Fruit fly (Drosophila melanogaster): ENCODE results near the gene Ald1.

Ald1 gene

DNA sequence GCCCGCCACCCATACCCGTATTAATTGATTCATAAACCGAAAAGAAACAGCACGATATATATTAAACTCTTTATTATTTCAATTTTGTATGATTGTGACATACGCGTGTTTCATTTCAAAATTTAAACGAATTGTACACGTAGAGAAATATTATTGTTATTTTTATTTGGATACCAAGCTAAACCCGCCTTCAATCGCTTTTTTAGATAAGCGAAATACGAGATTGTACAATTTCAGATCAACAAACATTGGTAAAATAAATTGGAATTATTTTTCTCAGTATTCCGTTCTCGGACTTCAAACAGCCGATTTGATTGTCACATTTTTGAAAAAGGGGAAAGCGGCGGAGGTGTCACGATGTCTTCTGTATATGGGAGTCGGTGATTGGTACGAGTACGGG, 26.4 kb downstream of the Ald1 start (continued):
- no peak for TF ChIP-seq Six4 (GFP tag; optimal IDR thresholded peaks at IDR 0.05)
- no peak for TF ChIP-seq Stat92E (GFP tag; optimal IDR thresholded peaks at IDR 0.05)
- no peak for TF ChIP-seq corto (GFP tag; optimal IDR thresholded peaks at IDR 0.05)
- TF ChIP-seq stc (GFP tag; IDR thresholded peaks at IDR 0.05), result 0 out of 2 replicates have a peak, but pooled peaks have one; percentile 26
- no peak for TF ChIP-seq CG16815 (GFP tag; optimal IDR thresholded peaks at IDR 0.05)
- no peak for TF ChIP-seq CG15696 (tag; optimal IDR thresholded peaks at IDR 0.05)
- peak; percentile 55 for TF ChIP-seq CG30403 (GFP tag; optimal IDR thresholded peaks at IDR 0.05)
- TF ChIP-seq CG6654 (GFP tag; optimal IDR thresholded peaks at IDR 0.05), result no peak
- no peak for TF ChIP-seq disco-r (GFP tag; optimal IDR thresholded peaks at IDR 0.05)
- no peak for TF ChIP-seq Ravus (GFP tag; IDR thresholded peaks at IDR 0.05)
- no peak for TF ChIP-seq CG4707 (GFP tag; optimal IDR thresholded peaks at IDR 0.05)
- TF ChIP-seq CG4617 (GFP tag; optimal IDR thresholded peaks at IDR 0.05; ENCODE audit: borderline replicate concordance), result no peak
- no peak for TF ChIP-seq pb (GFP tag; optimal IDR thresholded peaks at IDR 0.05)
- no peak for TF ChIP-seq CG2889 (GFP tag; IDR thresholded peaks at IDR 0.05)
- peak; percentile 47; the same call in 1 of the 2 replicates for TF ChIP-seq CG17328 (GFP tag; IDR thresholded peaks at IDR 0.05)
- peak; percentile 47 for TF ChIP-seq nmo (GFP tag; optimal IDR thresholded peaks at IDR 0.05)
- no peak for TF ChIP-seq nom (GFP tag; optimal IDR thresholded peaks at IDR 0.05)
- TF ChIP-seq Bdp1 (GFP tag; optimal IDR thresholded peaks at IDR 0.05), result no peak
- TF ChIP-seq wor (GFP tag; IDR thresholded peaks at IDR 0.05), result no peak
- TF ChIP-seq Vsx1 (GFP tag; optimal IDR thresholded peaks at IDR 0.05), result no peak
- TF ChIP-seq cg (GFP tag; optimal IDR thresholded peaks at IDR 0.05), result no peak
- TF ChIP-seq CG13775 (GFP tag; optimal IDR thresholded peaks at IDR 0.05), result no peak
- TF ChIP-seq CG7786 (GFP tag; optimal IDR thresholded peaks at IDR 0.05), result peak; percentile 17
- no peak for TF ChIP-seq Hr78 (GFP tag; optimal IDR thresholded peaks at IDR 0.05)
- TF ChIP-seq gcm2 (GFP tag; optimal IDR thresholded peaks at IDR 0.05), result no peak
- peak in 1 of 2 experiments; percentile 62 for TF ChIP-seq bsh (GFP tag; optimal IDR thresholded peaks at IDR 0.05)
- no peak for TF ChIP-seq CG2199 (GFP tag; IDR thresholded peaks at IDR 0.05)

dm6 chr3R:26230016-26230415, 31.4 kb downstream of the Ald1 start, which contains the start of gene CG12290:
Gene CG12290 (plus strand): TSS chr3R:26230248.
- TF ChIP-seq CG11560 (tag; IDR thresholded peaks at IDR 0.05), result no peak
- peak; percentile 12 for TF ChIP-seq ATbp (GFP tag; optimal IDR thresholded peaks at IDR 0.05)
- TF ChIP-seq CG3163 (GFP tag; optimal IDR thresholded peaks at IDR 0.05), result peak; percentile 31
- TF ChIP-seq Dbx (GFP tag; IDR thresholded peaks at IDR 0.05), result peak; percentile 57; the same call in 2 of the 3 replicates
- TF ChIP-seq Mes4 (GFP tag; optimal IDR thresholded peaks at IDR 0.05), result peak; percentile 13
- no peak for TF ChIP-seq NK7.1 (GFP tag; optimal IDR thresholded peaks at IDR 0.05)
- TF ChIP-seq vvl (GFP tag; IDR thresholded peaks at IDR 0.05), result peak; percentile 63
- TF ChIP-seq her (GFP tag; optimal IDR thresholded peaks at IDR 0.05), result peak; percentile 57
- TF ChIP-seq CG14965 (GFP tag; optimal IDR thresholded peaks at IDR 0.05; ENCODE audit: borderline replicate concordance), result no peak
- no peak for TF ChIP-seq CG30403 (GFP tag; optimal IDR thresholded peaks at IDR 0.05)
- no peak for TF ChIP-seq MESR4 (GFP tag; optimal IDR thresholded peaks at IDR 0.05)
- TF ChIP-seq CG4360 (GFP tag; IDR thresholded peaks at IDR 0.05), result peak; percentile 78
- TF ChIP-seq ham (GFP tag; IDR thresholded peaks at IDR 0.05), result no peak
- TF ChIP-seq CG2120 (GFP tag; optimal IDR thresholded peaks at IDR 0.05), result peak; percentile 45
- peak; percentile 71 for TF ChIP-seq CG13287 (GFP tag; IDR thresholded peaks at IDR 0.05; ENCODE audit: partially characterized antibody)
- no peak; the same call in 2 of the 3 replicates for TF ChIP-seq ase (GFP tag; IDR thresholded peaks at IDR 0.05)
- peak; percentile 4 for TF ChIP-seq NC2β (GFP tag; optimal IDR thresholded peaks at IDR 0.05)
- TF ChIP-seq unpg (GFP tag; optimal IDR thresholded peaks at IDR 0.05), result peak; percentile 15
- no peak for TF ChIP-seq HLH3B (GFP tag; IDR thresholded peaks at IDR 0.05)
- TF ChIP-seq CG1647 (GFP tag; optimal IDR thresholded peaks at IDR 0.05), result peak; percentile 20
- no peak for TF ChIP-seq slp2 (GFP tag; optimal IDR thresholded peaks at IDR 0.05)
- no peak for TF ChIP-seq CG12744 (GFP tag; optimal IDR thresholded peaks at IDR 0.05)
- no peak for TF ChIP-seq Dfd (GFP tag; optimal IDR thresholded peaks at IDR 0.05)
- peak; percentile 6 for TF ChIP-seq tap (tag; optimal IDR thresholded peaks at IDR 0.05)
- peak; percentile 20 for TF ChIP-seq mirr (GFP tag; optimal IDR thresholded peaks at IDR 0.05)
- peak; percentile 34; the same call in 1 of the 2 replicates for TF ChIP-seq CG11085 (GFP tag; IDR thresholded peaks at IDR 0.05)
